Fruit fly (Drosophila melanogaster): ENCODE measurements around the gene CG9518.

CG9518 gene

DNA sequence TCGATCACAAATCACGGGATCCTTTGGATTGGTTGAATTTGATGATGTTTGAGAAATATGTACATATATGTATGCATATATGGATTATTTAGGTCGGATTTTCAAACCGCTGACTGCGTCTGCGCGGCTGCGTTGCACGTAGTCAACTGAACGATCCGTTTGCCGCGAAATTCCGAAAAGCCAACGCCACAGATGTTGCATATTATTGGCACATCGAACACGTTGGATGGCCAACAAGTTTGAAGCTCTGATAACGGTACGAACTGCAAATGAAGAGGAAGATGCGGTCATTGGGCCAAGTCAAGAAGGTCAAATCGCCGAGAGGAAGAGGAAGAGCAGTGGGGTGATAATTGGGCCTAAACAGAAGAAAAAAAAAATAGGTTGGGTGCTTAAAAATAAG lies at the start of gene CG9518:
Gene CG9518, minus strand, starts transcription at position 154 of the 400 bp plus-strand sequence.
- TF ChIP-seq noc (tag; optimal IDR thresholded peaks at IDR 0.05): no peak

DNA sequence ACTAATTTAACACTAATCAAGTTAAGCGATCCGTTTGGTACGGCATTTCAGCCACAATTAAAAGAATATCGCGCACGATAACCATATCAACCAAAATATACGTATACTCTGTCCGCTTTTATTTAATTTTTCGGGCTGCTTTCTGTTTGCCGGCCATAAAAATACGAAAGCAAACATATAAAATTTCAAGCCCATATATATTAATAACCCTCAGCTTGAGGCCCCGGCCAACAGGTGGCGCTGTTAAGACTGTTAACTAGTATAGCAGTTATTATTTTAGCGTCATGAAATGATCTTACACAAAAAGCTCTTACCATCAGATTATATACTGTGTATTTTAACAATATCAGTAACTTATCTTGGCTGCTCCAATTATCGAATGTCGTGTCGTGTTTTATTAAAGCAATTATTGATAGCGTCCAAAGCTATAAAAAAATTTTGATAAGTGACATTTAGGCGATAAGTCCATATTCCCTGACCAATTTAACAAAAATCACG lies 47.8 kb upstream of the CG9518 start, which contains the start of gene Eo:
Gene Eo, minus strand, starts transcription at position 51 of the 498 bp plus-strand sequence.
- TF ChIP-seq noc (tag; optimal IDR thresholded peaks at IDR 0.05): no peak

DNA sequence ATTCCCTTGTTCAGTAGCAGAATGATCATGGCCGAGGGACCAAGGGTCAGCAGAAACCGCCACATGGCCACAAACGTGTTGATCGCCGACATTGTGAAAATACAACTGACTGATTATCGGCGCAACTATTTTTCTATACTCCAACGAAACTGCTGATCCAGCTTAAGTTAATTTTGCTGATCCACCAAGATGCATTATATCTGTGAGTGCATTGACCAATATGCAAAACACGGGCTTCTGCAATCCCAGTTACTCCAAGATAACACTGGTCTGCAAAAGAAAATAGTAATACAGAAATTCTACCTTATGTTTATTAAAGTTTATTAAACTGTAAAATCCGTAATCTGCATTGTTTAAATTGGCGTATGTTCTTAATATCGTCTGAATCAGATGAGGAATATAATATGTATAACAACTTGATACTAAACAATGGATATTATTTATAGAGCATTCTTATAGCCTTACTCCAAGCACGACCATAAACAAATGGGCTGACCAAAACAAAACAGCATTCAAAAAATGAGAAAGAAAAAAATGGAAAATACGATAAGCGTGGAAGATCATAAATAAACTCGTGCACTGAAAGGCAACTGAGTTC lies 42.8 kb upstream of the CG9518 start, which contains the start of gene CG12398:
Gene CG12398, minus strand, starts transcription at position 107 of the 598 bp plus-strand sequence.
- no peak for TF ChIP-seq noc (tag; optimal IDR thresholded peaks at IDR 0.05)

DNA sequence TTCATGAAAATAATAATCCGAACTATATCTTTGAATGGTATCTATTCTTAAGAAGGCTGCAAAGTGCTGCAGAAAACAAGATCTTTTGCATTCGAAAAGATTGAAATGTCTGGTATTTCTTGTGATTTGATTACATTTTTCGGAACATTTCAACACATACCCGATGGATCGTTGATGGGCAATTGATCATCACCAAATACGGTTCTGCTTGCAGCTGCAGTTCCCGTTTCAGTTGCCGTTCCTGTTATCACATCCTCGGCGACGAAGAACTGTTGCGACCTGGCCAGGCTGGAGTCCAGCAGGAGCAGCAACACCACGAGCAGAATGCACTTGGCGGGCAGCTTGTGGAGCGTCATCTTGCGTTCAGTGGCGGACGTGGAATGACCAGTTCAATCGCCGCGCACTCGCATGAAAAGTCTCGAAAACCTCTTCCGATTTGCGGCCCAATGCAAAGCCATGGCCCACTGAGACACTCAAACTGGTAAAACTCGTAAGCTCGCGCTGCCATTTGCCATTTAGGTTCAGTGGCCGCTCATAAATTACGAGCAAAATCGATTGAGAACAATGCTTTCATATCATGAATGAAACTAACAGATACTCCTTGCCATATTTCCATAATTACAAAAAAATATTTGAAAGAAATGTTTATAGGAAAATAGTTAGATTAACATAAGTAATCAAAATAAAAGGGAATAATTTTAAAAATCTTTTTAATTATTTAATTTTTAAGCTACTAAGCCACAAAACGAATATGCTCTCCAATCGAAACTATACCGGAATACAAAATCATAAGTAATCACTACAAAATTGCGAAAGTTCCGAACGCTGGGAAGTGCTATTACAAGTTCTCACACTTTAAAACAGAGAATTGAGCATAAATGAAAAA lies 39.7 kb upstream of the CG9518 start, which contains the start of gene CG14406:
Gene CG14406, minus strand, starts transcription at position 382 of the 886 bp plus-strand sequence.
- TF ChIP-seq noc (tag; optimal IDR thresholded peaks at IDR 0.05): no peak

DNA sequence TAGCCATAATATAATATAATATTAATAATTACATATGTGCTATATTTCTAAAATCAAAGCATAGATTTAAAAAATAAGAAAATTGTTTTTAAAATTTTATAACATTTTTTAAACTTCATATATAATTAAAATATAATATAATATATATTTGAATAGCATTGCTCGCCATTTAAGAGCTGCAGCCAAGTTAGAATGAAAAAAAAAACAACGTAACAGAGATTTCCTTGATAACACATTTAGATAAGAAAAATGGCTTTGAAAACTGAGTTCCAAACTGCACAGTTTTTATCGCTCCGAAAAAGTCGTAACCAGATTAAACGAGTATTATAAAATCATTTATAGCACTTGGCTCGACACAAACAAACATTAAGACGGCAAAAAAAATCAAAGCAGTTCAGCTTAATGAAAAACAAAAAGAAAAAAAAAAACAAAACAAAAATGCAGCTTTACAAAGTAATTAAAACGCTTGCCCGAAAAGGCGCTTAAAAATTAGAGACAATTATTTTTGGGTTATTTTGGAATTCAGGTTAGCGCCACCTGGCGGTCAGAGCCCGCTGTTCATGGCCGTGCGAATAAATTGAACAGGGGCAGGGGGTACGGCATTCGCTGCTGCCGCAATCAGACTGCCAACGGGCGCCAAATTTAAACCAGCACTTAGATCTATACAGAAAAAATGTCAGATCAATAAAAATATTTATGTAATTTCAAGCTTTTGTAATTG lies 38.8 kb upstream of the CG9518 start, which contains the start of gene fiz:
Gene fiz, minus strand, starts transcription at position 51 of the 721 bp plus-strand sequence.
- no peak for TF ChIP-seq noc (tag; optimal IDR thresholded peaks at IDR 0.05)

DNA sequence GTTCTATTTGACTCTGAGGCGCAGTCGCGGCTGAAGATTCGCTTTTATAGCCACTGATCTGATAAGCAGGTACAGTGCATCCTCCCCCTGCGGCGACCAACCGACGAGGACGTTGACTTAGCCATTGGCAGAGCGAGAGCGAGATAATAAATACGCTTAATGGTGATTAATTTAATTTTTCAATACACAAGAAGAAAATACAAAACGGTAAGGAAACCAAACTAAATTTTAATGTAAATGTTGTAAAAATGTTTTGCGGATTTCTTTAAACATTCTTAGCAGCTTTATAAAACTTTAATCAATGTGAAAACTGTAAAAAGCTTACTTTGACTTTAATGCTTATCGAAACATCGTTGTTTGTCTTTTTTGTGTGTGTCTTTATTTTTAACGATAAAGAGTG lies 38.1 kb upstream of the CG9518 start:
- no peak for TF ChIP-seq noc (tag; optimal IDR thresholded peaks at IDR 0.05)

DNA sequence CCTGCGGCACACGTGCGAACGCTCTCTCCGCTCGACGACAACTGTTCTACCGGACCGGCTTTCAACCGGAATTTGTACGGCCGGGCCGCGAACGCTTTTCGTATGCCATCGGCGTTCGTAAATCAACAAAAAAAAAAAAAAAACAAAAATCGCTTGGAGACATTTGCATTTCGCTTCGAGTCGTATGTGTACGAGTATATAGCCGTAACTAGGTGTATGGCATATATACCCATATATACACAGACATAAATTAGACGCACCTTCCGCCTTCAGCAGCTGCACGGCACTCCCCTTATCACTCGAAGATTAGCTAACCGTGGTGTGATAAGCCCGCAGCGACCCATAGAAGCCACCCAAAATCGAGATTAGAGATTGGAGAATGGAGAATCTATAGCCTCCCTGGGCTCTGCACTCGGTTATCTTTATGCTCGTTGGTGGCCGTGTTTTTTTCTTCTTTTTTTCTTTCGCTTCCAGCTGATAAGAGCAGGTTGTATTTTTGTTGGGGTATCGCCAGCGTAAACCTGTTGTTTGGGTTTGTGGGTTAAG lies 34.6 kb upstream of the CG9518 start, which contains the start of gene CG9512:
Gene CG9512, minus strand, starts transcription at position 51 of the 546 bp plus-strand sequence.
- TF ChIP-seq noc (tag; optimal IDR thresholded peaks at IDR 0.05): peak; percentile 33

DNA sequence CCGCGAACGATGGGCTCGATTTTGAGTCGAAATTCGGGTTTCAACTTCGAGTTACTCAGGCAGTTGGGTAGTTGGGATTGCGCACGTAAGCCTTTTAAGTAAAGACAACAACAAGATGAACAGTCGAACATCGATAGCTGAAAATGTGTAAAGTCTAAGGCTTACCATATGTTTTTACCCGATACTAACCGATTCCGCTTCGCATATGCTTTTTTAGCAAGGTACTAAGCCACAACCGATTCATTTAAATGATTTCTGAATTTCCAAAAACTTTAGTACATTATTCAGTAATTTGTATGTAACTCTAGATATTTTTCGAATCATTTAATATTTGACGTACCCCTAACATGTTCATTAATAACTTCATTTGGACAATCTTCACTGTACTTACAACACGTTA lies 26.6 kb upstream of the CG9518 start:
- TF ChIP-seq noc (tag; optimal IDR thresholded peaks at IDR 0.05): no peak

DNA sequence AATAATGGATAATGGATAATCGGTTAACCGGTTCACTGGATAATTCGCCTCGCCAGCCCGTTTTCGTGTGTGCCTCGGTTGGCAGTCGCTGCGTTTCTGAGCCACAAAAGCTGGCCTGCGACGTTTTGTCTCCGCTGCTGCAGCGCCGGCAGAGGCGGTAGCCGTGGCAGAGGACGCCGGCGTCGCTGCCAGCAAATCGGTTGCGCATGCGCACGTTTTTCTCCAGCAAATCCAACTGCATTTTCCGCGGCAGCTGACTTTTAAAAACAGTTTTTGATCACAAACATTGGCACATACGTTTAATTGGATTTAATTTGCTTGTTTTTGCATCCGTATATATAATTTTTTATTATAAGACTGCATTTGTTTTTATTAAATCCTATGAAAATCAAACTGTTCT lies 25.8 kb upstream of the CG9518 start, which contains the start of gene CG9514:
Gene CG9514, minus strand, starts transcription at position 101 of the 400 bp plus-strand sequence.
- no peak for TF ChIP-seq noc (tag; optimal IDR thresholded peaks at IDR 0.05)

DNA sequence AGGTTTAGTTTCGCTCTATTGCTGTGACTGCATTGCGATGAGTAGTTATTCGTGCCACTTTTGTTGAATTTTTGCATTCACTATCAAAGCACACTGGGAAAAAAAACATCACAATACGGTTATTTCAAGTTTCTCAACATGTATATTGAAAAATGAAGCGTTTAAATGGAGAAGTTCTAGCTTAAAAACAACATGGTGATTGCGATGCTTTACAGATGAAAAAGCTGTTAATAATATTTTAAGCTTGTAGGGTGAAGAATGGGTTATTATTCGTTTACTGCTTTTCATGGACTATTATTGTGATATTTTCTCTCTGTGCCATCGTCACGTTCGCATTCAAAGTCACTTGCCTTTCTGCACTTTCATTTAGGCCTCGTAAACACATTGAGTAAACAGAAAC lies 25.3 kb upstream of the CG9518 start:
- TF ChIP-seq noc (tag; optimal IDR thresholded peaks at IDR 0.05): no peak

DNA sequence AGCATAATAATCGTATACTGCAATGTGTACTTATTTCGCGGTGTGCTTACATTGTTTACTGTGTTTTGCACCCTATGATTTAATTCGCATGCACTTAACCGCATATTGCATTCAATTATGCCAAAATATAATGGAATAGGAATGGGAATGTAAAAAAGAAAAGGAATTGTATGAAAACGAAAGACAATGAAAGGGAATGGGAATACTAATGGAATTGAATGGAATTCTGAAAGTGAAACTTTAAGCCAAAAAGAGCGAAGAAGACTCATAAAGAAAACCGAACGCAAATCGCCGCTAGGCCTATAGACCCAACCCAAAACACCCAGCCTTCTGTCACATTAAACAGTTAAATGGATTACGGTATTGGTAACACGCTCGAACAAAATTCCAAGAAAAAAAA lies 22.9 kb upstream of the CG9518 start:
- TF ChIP-seq noc (tag; optimal IDR thresholded peaks at IDR 0.05): no peak

DNA sequence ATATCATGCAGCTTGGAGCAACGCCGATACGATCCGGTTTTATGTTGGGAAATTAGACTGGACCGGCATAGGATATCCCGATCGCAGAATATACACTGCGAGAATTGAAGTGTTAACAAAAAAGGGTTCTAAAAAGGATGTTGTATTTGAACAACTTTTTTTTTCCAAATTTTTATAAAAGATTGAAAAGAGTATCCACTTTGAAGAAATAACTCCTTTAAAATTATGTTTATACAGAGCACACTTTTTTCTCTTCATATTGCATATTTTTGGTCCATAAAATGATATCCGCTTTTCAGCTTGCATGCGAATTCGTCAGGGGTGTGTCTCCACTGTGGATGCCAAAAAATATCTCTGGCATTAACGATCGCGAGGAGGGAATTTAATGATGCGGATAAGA lies 21.3 kb upstream of the CG9518 start:
- no peak for TF ChIP-seq noc (tag; optimal IDR thresholded peaks at IDR 0.05)

DNA sequence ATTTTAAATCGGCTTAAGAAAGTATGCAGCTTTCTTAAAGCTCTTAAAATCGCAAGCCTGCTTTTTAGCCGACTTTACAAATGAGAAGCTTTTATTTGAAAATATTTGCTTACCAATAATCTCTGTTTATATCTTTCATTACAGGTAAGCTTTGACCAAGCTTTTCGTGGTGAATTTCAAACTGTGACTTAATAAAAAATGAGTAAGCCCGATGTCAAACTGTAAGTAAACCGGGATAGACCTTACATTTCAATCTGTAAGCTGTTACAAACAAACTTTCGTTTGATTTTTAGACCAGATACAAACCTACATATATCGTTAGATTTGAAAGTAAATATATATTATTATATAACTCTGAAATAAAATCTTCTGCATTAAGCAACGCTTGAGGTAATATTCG lies 14.6 kb upstream of the CG9518 start:
- TF ChIP-seq noc (tag; optimal IDR thresholded peaks at IDR 0.05): no peak

DNA sequence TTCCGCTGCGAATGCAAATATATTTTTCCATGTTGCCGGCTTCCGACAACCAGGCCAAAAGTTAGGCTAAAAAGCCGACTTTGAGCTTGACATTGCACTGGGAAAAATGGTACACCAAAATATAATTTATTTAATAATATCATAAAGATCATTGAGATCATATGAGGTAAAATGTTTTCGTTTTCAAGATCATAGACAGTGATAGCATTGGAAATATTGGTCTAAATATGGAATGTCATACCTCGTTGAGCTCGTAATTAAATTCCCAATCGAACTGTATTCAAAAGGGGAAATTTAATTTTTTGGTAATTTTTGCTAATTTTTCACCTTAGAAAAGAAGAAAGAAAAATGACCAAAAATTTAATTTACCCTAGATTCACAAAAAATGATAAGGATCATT lies 13.0 kb upstream of the CG9518 start:
- no peak for TF ChIP-seq noc (tag; optimal IDR thresholded peaks at IDR 0.05)

DNA sequence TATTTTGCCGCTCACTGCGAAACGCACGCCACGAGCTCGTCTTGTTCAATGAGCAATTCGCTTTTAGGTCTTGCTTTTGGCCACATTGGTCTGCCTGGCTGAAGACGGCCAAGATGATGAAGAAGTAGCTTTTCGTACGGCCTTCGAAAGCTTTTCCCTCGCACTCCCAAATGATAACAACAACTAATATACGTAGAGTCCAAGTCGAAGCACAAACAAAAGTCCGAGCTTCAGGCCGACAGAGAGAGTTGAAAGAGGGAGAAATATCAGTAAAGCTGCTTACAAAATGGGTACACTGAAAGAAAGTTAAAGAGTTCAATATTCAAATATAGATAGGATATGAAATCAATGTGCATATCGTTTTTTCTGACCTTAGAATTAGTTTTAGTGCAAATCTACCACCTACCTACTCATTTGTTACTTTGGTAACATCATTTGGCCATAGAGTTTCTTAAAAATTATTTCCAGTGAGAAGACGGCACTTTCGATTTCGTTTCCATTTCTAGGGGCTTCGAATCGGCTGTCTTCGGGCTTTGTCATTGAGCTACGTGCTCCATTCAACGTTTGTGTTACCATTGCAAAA lies 11.6 kb upstream of the CG9518 start, which contains the start of the genes CG45064 and CG45065:
Gene CG45064, minus strand, starts transcription at position 51 of the 583 bp plus-strand sequence.
Gene CG45065, minus strand, starts transcription at position 51 of the 583 bp plus-strand sequence.
- TF ChIP-seq noc (tag; optimal IDR thresholded peaks at IDR 0.05): peak; percentile 89

Data from whole organism, larva.